Fruit fly (Drosophila melanogaster) whole organism, wandering third instar larva: ENCODE measurements around the gene TyrR.
A peak's percentile ranks its signal among the peaks of the same experiment; 100 is the strongest.
"Not testable (repeated sequence)": the region's sequence is repeated elsewhere in the genome, so short reads cannot be mapped to it uniquely, and the experiment has no call there.

Experiments used
- Abd-B ChIP-seq: fragments of >200 bp; optimal IDR thresholded peaks from 2 replicates; lab custom pipeline; 2017; ENCODE audit warnings: missing biosample characterization, missing genetic modification characterization
- CG9705 ChIP-seq: fragments of 200-800 bp; sonication (Bioruptor generic); optimal IDR thresholded peaks from 2 replicates; lab custom pipeline; 2018; ENCODE audit warnings: missing biosample characterization, mild to moderate bottlenecking, missing genetic modification characterization
- CrebA ChIP-seq: fragments of 200-800 bp; sonication (Bioruptor generic); optimal IDR thresholded peaks from 2 replicates; lab custom pipeline; 2016; ENCODE audit warnings: missing biosample characterization, mild to moderate bottlenecking, missing genetic modification characterization, borderline replicate concordance
- Dfd ChIP-seq: fragments of >200 bp; optimal IDR thresholded peaks from 2 replicates; lab custom pipeline; 2017; ENCODE audit warnings: missing biosample characterization, missing genetic modification characterization
- Dif ChIP-seq: fragments of 200-275, 200-300 bp; sonication (Bioruptor generic); optimal IDR thresholded peaks from 2 replicates; lab custom pipeline; 2018; ENCODE audit warnings: missing biosample characterization, missing genetic modification characterization; ENCODE audit not compliant: partially characterized antibody
- GATAd ChIP-seq: sonication (Bioruptor generic); optimal IDR thresholded peaks from 2 replicates; lab custom pipeline; 2016; ENCODE audit warnings: missing biosample characterization, missing genetic modification characterization
- HLH106 ChIP-seq: fragments of 200-800 bp; optimal IDR thresholded peaks from 3 replicates; lab custom pipeline; 2019; ENCODE audit warnings: missing biosample characterization, mild to moderate bottlenecking, missing genetic modification characterization, moderate library complexity
- Hnf4 ChIP-seq: fragments of 200-800 bp; sonication (Bioruptor generic); optimal IDR thresholded peaks from 2 replicates; lab custom pipeline; 2016; ENCODE audit warnings: missing biosample characterization, mild to moderate bottlenecking, missing genetic modification characterization
- Hr78 ChIP-seq: fragments of >200 bp; optimal IDR thresholded peaks from 2 replicates; lab custom pipeline; 2017; ENCODE audit warnings: missing biosample characterization, missing genetic modification characterization
- Hr83 ChIP-seq: fragments of 200-300 bp; sonication (Bioruptor generic); optimal IDR thresholded peaks from 2 replicates; lab custom pipeline; 2016; ENCODE audit warnings: missing biosample characterization, mild to moderate bottlenecking, missing genetic modification characterization, moderate library complexity; ENCODE audit not compliant: poor library complexity, severe bottlenecking
- Jra ChIP-seq: sonication (Bioruptor generic); optimal IDR thresholded peaks from 2 replicates; lab custom pipeline; 2016; ENCODE audit warnings: missing biosample characterization, missing genetic modification characterization
- Mio ChIP-seq: sonication (Bioruptor generic); optimal IDR thresholded peaks from 2 replicates; lab custom pipeline; 2016; ENCODE audit warnings: missing biosample characterization, missing genetic modification characterization
- Myc ChIP-seq: fragments of >200 bp; optimal IDR thresholded peaks from 2 replicates; lab custom pipeline; 2017
- N ChIP-seq: fragments of >200 bp; optimal IDR thresholded peaks from 2 replicates; lab custom pipeline; 2018; ENCODE audit warnings: missing biosample characterization, missing external identifiers, missing genetic modification characterization
- OdsH ChIP-seq: fragments of 200-800 bp; sonication (Bioruptor generic); optimal IDR thresholded peaks from 2 replicates; lab custom pipeline; 2016; ENCODE audit warnings: missing biosample characterization, mild to moderate bottlenecking, missing genetic modification characterization
- Rel ChIP-seq, 2 experiments: fragments of 200-800 bp; sonication (Bioruptor generic) in 1 of 2; optimal IDR thresholded peaks; 2 replicates in 1 of 2; 3 replicates in 1 of 2; lab custom pipeline; 2016 to 2019; ENCODE audit warnings: mild to moderate bottlenecking in 2 of 2, missing biosample characterization in 2 of 2, missing genetic modification characterization in 2 of 2, moderate library complexity in 1 of 2
- Sp1 ChIP-seq: fragments of 200-800 bp; sonication (Bioruptor generic); optimal IDR thresholded peaks from 3 replicates; lab custom pipeline; 2019; ENCODE audit warnings: missing biosample characterization, mild to moderate bottlenecking, missing genetic modification characterization, moderate library complexity
- Vsx2 ChIP-seq: fragments of 200-300, 225-300 bp; sonication (Bioruptor generic); optimal IDR thresholded peaks from 2 replicates; lab custom pipeline; 2018; ENCODE audit warnings: missing biosample characterization, missing genetic modification characterization; ENCODE audit not compliant: partially characterized antibody
- br ChIP-seq: fragments of 200-800 bp; sonication (Bioruptor generic); optimal IDR thresholded peaks from 2 replicates; lab custom pipeline; 2016; ENCODE audit warnings: missing biosample characterization, missing genetic modification characterization
- brk ChIP-seq: fragments of 200-800 bp; sonication (Bioruptor generic); optimal IDR thresholded peaks from 2 replicates; lab custom pipeline; 2016; ENCODE audit warnings: missing biosample characterization, mild to moderate bottlenecking, missing genetic modification characterization
- dl ChIP-seq, 2 experiments: fragments of 175-275, 200-275 bp in 1 of 2; fragments of 200-275 bp in 1 of 2; sonication (Bioruptor generic); optimal IDR thresholded peaks; lab custom pipeline; 2018; ENCODE audit warnings: mild to moderate bottlenecking in 2 of 2, missing biosample characterization in 2 of 2, missing genetic modification characterization in 2 of 2, moderate library complexity in 2 of 2; ENCODE audit not compliant: partially characterized antibody in 2 of 2, insufficient read depth in 1 of 2
- dmrt93B ChIP-seq: fragments of 200-800 bp; sonication (Bioruptor generic); optimal IDR thresholded peaks from 2 replicates; lab custom pipeline; 2018; ENCODE audit warnings: missing biosample characterization, mild to moderate bottlenecking, missing genetic modification characterization
- dsf ChIP-seq: sonication (Bioruptor generic); optimal IDR thresholded peaks from 2 replicates; lab custom pipeline; 2016; ENCODE audit warnings: missing biosample characterization, missing genetic modification characterization, borderline replicate concordance
- ey ChIP-seq: fragments of 200-800 bp; sonication (Bioruptor generic); optimal IDR thresholded peaks from 2 replicates; lab custom pipeline; 2016; ENCODE audit warnings: missing biosample characterization, missing genetic modification characterization
- foxo ChIP-seq, 2 experiments: fragments of 200-800 bp; sonication (Bioruptor generic); optimal IDR thresholded peaks; 2 replicates in 1 of 2; 3 replicates in 1 of 2; lab custom pipeline; 2016 to 2017; ENCODE audit warnings: missing biosample characterization in 2 of 2, missing genetic modification characterization in 2 of 2
- fru ChIP-seq: fragments of 200-800 bp; sonication (Bioruptor generic); optimal IDR thresholded peaks from 3 replicates; lab custom pipeline; 2016; ENCODE audit warnings: missing biosample characterization, mild to moderate bottlenecking, missing genetic modification characterization
- h ChIP-seq: fragments of 200-800 bp; sonication (Bioruptor generic); optimal IDR thresholded peaks from 3 replicates; lab custom pipeline; 2016; ENCODE audit warnings: missing biosample characterization, mild to moderate bottlenecking, missing genetic modification characterization
- jim ChIP-seq: fragments of 175-275, 200-325 bp; sonication (Bioruptor generic); optimal IDR thresholded peaks from 2 replicates; lab custom pipeline; 2016; ENCODE audit warnings: missing biosample characterization, mild to moderate bottlenecking, missing genetic modification characterization
- lola ChIP-seq: fragments of >200 bp; optimal IDR thresholded peaks from 2 replicates; lab custom pipeline; 2017; ENCODE audit warnings: missing biosample characterization, missing genetic modification characterization
- pan ChIP-seq: fragments of >200 bp; optimal IDR thresholded peaks from 2 replicates; lab custom pipeline; 2017
- psq ChIP-seq: fragments of 200-800 bp; sonication (Bioruptor generic); optimal IDR thresholded peaks from 3 replicates; lab custom pipeline; 2017; ENCODE audit warnings: missing biosample characterization, mild to moderate bottlenecking, missing genetic modification characterization, moderate library complexity
- rgr ChIP-seq: fragments of 200-800 bp; sonication (Bioruptor generic); optimal IDR thresholded peaks from 3 replicates; lab custom pipeline; 2016; ENCODE audit warnings: missing biosample characterization, mild to moderate bottlenecking, missing genetic modification characterization
- sage ChIP-seq: fragments of 200-800 bp; sonication (Bioruptor generic); optimal IDR thresholded peaks from 2 replicates; lab custom pipeline; 2016; ENCODE audit warnings: missing biosample characterization, mild to moderate bottlenecking, missing genetic modification characterization
- sv ChIP-seq: fragments of 200-800 bp; sonication (Bioruptor generic); optimal IDR thresholded peaks from 3 replicates; lab custom pipeline; 2016; ENCODE audit warnings: missing biosample characterization, missing genetic modification characterization
- tai ChIP-seq: sonication (Bioruptor generic); optimal IDR thresholded peaks from 2 replicates; lab custom pipeline; 2016; ENCODE audit warnings: missing biosample characterization, missing genetic modification characterization
- usp ChIP-seq: fragments of >200 bp; optimal IDR thresholded peaks from 2 replicates; lab custom pipeline; 2017; ENCODE audit warnings: missing biosample characterization, missing genetic modification characterization

Gene TyrR

dm6 chr3R:17763088-17763487, at the start of gene TyrR:
TyrR (minus strand) TSS chr3R:17763188.
- not testable (repeated sequence) for TF ChIP-seq Hr78; OdsH (GFP tag; lab: Kevin White, UChicago); dmrt93B (GFP tag; lab: Kevin White, UChicago)
- TF ChIP-seq, all 38 proteins: peak for 0; not testable (repeated sequence) for 38

DNA sequence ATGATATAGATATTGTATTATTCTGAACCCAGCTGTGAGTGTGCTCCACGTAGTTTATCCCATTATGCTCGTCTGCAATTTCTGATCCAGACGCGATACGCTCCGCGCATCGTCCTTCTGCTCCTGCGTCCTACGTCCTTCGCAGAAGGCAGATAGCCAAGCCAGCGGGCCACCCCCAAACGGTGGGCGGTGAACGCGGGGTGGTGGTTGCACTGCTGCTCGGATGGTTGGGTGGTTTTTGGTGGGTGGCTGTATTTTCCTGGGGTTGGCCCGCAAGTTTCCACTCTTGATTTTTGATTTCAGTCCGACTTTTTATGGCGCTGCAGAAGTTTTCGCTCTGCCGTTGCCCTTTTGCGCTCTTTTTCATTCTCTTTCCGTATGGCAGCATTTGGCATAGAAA, 49.5 kb upstream of the TyrR start:
- TF ChIP-seq HLH106 (tag; lab: Kevin White, UChicago) (no peak), psq (GFP tag; lab: Kevin White, UChicago) (no peak), ey (no peak), brk (GFP tag; lab: Kevin White, UChicago) (no peak), fru (GFP tag; lab: Kevin White, UChicago) (no peak), OdsH (GFP tag; lab: Kevin White, UChicago) (no peak), pan (lab: Kevin White, UChicago) (no peak), Sp1 (no peak), GATAd (GFP tag; lab: Kevin White, UChicago) (no peak), N (GFP tag; lab: Kevin White, UChicago) (no peak), dl (GFP tag; optimal IDR thresholded peaks at IDR 0.05; lab: Kevin White, UChicago; ENCODE audit: insufficient read depth in 1 of 2, partially characterized antibody in 2 of 2) (no peak), Mio (GFP tag; lab: Kevin White, UChicago) (no peak), dmrt93B (GFP tag; lab: Kevin White, UChicago) (no peak)

- TF ChIP-seq Rel (GFP tag; optimal IDR thresholded peaks at IDR 0.05; lab: Kevin White, UChicago): no peak
- no peak for TF ChIP-seq Rel (tag; optimal IDR thresholded peaks at IDR 0.05; lab: Kevin White, UChicago)
- no peak for TF ChIP-seq OdsH (GFP tag; lab: Kevin White, UChicago)
- TF ChIP-seq br (GFP tag; lab: Kevin White, UChicago): no peak
- TF ChIP-seq Dfd (GFP tag; lab: Kevin White, UChicago): no peak
- TF ChIP-seq Dif: no peak
- TF ChIP-seq Hr78: no peak
- TF ChIP-seq psq (GFP tag; lab: Kevin White, UChicago): no peak
- TF ChIP-seq pan (lab: Kevin White, UChicago): no peak
- TF ChIP-seq fru (GFP tag; lab: Kevin White, UChicago): no peak
- TF ChIP-seq Hnf4 (GFP tag; lab: Kevin White, UChicago): no peak
Observed at dm6 chr3R:17811707-17812099, 48.7 kb upstream of the TyrR start.

DNA sequence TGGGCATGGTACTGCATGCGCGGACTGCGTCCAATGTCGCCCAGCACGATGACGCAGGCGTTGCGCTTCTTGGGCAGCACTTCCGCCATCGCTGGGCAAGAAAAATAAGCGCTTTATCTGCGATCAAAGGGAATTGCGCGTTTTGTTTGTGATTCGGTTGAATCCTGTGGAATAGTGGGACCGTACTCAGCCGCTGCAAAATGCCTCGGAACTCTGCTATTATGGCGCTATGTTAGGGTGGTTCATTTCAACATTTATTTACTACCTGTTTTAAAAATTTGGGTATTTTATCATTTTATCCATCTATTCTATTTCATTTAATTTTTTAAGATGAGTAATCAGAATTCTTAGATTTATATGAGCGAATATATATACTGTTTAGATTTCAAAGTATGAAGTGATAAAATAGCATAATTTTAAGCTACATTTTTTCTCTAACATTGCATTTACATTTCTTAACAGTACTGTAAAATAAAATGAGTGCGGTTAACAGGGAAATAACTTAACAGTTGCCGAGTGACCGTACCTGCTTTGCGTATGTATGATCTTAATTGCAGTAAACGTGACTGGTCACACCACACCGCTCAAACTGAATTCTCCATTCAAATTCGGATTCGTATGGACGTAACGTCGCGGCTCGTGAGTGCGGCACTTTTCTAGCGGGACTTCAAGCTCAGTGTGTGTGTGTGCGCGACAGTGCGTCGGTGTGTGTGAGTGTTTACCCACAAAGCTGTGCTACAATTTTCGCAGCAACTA, 48.1 kb upstream of the TyrR start, which contains the start of the genes Alg1 and tinc:
Alg1 (minus strand) TSS at position 184 of the 756 bp plus-strand sequence.
tinc (plus strand) TSS at position 591 of the 756 bp plus-strand sequence.
- no peak for TF ChIP-seq pan (lab: Kevin White, UChicago)
- TF ChIP-seq Vsx2 (GFP tag; lab: Kevin White, UChicago): no peak
- peak; percentile 41 for TF ChIP-seq Myc (lab: Kevin White, UChicago)
- TF ChIP-seq ey: peak; percentile 53
- no peak for TF ChIP-seq tai (GFP tag; lab: Kevin White, UChicago)
- peak; percentile 21 for TF ChIP-seq dsf
- peak; percentile 37 for TF ChIP-seq Jra (GFP tag; lab: Kevin White, UChicago)
- TF ChIP-seq Dif: no peak
- peak; percentile 60 for TF ChIP-seq rgr
- TF ChIP-seq OdsH (GFP tag; lab: Kevin White, UChicago): peak; percentile 64
- no peak for TF ChIP-seq dmrt93B (GFP tag; lab: Kevin White, UChicago)
- TF ChIP-seq Abd-B (GFP tag; lab: Kevin White, UChicago): no peak
- no peak for TF ChIP-seq Hr83
- no peak for TF ChIP-seq usp (GFP tag; lab: Kevin White, UChicago)
- TF ChIP-seq Hr78: no peak
- TF ChIP-seq foxo (GFP tag; optimal IDR thresholded peaks at IDR 0.05; lab: Kevin White, UChicago): peak in 1 of 2 experiments; percentile 78
- TF ChIP-seq sv (GFP tag; lab: Kevin White, UChicago): peak; percentile 58
- no peak for TF ChIP-seq CrebA (GFP tag; lab: Kevin White, UChicago)
- no peak for TF ChIP-seq jim (GFP tag; lab: Kevin White, UChicago)
- no peak for TF ChIP-seq Dfd (GFP tag; lab: Kevin White, UChicago)
- peak; percentile 74 for TF ChIP-seq Sp1
- TF ChIP-seq lola: no peak
- TF ChIP-seq Rel (GFP tag; optimal IDR thresholded peaks at IDR 0.05; lab: Kevin White, UChicago): no peak
- peak; percentile 37 for TF ChIP-seq Rel (tag; optimal IDR thresholded peaks at IDR 0.05; lab: Kevin White, UChicago)
- TF ChIP-seq dl (GFP tag; optimal IDR thresholded peaks at IDR 0.05; lab: Kevin White, UChicago; ENCODE audit: insufficient read depth in 1 of 2, partially characterized antibody in 2 of 2): no peak
- TF ChIP-seq fru (GFP tag; lab: Kevin White, UChicago): peak; percentile 13
- TF ChIP-seq psq (GFP tag; lab: Kevin White, UChicago): peak; percentile 48
- TF ChIP-seq CG9705 (GFP tag; lab: Kevin White, UChicago): peak; percentile 19
- TF ChIP-seq Mio (GFP tag; lab: Kevin White, UChicago): no peak
- TF ChIP-seq HLH106 (tag; lab: Kevin White, UChicago): peak; percentile 82
- no peak for TF ChIP-seq h
- no peak for TF ChIP-seq sage (GFP tag; lab: Kevin White, UChicago)
